Fruit fly (Drosophila melanogaster) whole organism, embryonic: ENCODE data around the gene CG1896.
A peak's percentile ranks its signal among the peaks of the same experiment; 100 is the strongest.

Experiments used
- Atf6 ChIP-seq: fragments of 200-800 bp; sonication (Bioruptor generic); IDR thresholded peaks from 2 replicates; pipeline ENCODE4 v1.3.6; 2022; ENCODE audit warnings: missing biosample characterization, missing genetic modification characterization
- BEAF-32 ChIP-seq: fragments of 200-800 bp; sonication (Bioruptor generic); optimal IDR thresholded peaks from 3 replicates; lab custom pipeline; 2017; ENCODE audit warnings: missing biosample characterization, missing genetic modification characterization, mild to moderate bottlenecking, moderate library complexity, missing genetic modification reagents
- Bgb ChIP-seq: fragments of 200-800 bp; sonication (Bioruptor generic); IDR thresholded peaks from 2 replicates; pipeline ENCODE4 v1.3.6; 2022; ENCODE audit warnings: missing biosample characterization, missing genetic modification characterization; ENCODE audit not compliant: partially characterized antibody
- CG10654 ChIP-seq: fragments of 200-800 bp; sonication (Bioruptor generic); optimal IDR thresholded peaks from 2 replicates; lab custom pipeline; 2016; ENCODE audit warnings: missing biosample characterization, missing genetic modification characterization
- CG11085 ChIP-seq: fragments of 200-800 bp; sonication (Bioruptor generic); IDR thresholded peaks from 2 replicates; pipeline ENCODE4 v1.3.6; 2022; ENCODE audit warnings: missing biosample characterization, missing genetic modification characterization
- CG11456 ChIP-seq: fragments of 200-800 bp; sonication (Bioruptor generic); IDR thresholded peaks from 3 replicates; pipeline ENCODE4 v1.3.6; 2022; ENCODE audit warnings: missing biosample characterization, missing genetic modification characterization
- CG12219 ChIP-seq: fragments of 200-800 bp; sonication (Bioruptor generic); optimal IDR thresholded peaks from 3 replicates; lab custom pipeline; 2018; ENCODE audit warnings: missing biosample characterization, mild to moderate bottlenecking, missing genetic modification characterization
- CG1529 ChIP-seq: fragments of 200-800 bp; sonication (Bioruptor generic); optimal IDR thresholded peaks from 3 replicates; lab custom pipeline; 2018; ENCODE audit warnings: missing biosample characterization, missing genetic modification characterization
- CG17328 ChIP-seq: fragments of 200-800 bp; sonication (Bioruptor generic); IDR thresholded peaks from 2 replicates; pipeline ENCODE4 v1.3.6; 2022; ENCODE audit warnings: missing biosample characterization, missing genetic modification characterization
- CG33213 ChIP-seq: fragments of 200-800 bp; sonication (Bioruptor generic); optimal IDR thresholded peaks from 3 replicates; lab custom pipeline; 2016; ENCODE audit warnings: missing biosample characterization, missing genetic modification characterization
- CG3726 ChIP-seq: fragments of 200-800 bp; sonication (Bioruptor generic); IDR thresholded peaks from 3 replicates; pipeline ENCODE4, ENCODE4 v1.3.6; 2022; ENCODE audit warnings: missing biosample characterization, missing genetic modification characterization
- CG4282 ChIP-seq: fragments of 200-800 bp; sonication (Bioruptor generic); optimal IDR thresholded peaks from 2 replicates; lab custom pipeline; 2016; ENCODE audit warnings: missing biosample characterization, missing genetic modification characterization
- CG4730 ChIP-seq: fragments of 200-800 bp; sonication (Bioruptor generic); IDR thresholded peaks from 2 replicates; pipeline ENCODE4 v1.3.6; 2022; ENCODE audit warnings: missing biosample characterization, missing genetic modification characterization
- CG5180 ChIP-seq: fragments of 200-800 bp; sonication (Bioruptor generic); optimal IDR thresholded peaks from 3 replicates; lab custom pipeline; 2017; ENCODE audit warnings: missing biosample characterization, missing genetic modification characterization, mild to moderate bottlenecking, moderate library complexity, missing genetic modification reagents
- CG6272 ChIP-seq: fragments of 200-800 bp; sonication (Bioruptor generic); IDR thresholded peaks from 2 replicates; pipeline ENCODE4 v1.3.6; 2022; ENCODE audit warnings: missing biosample characterization, missing genetic modification characterization
- CG7357 ChIP-seq: fragments of 200-800 bp; sonication (Bioruptor generic); IDR thresholded peaks from 3 replicates; pipeline ENCODE4 v1.3.6; 2022; ENCODE audit warnings: missing biosample characterization, missing genetic modification characterization
- CG7745 ChIP-seq: fragments of 200-800 bp; sonication (Bioruptor generic); optimal IDR thresholded peaks from 2 replicates; lab custom pipeline; 2018; ENCODE audit warnings: missing biosample characterization, mild to moderate bottlenecking, missing genetic modification characterization, moderate library complexity
- CG8281 ChIP-seq: fragments of 200-800 bp; sonication (Bioruptor generic); optimal IDR thresholded peaks from 2 replicates; lab custom pipeline; 2018; ENCODE audit warnings: missing biosample characterization, mild to moderate bottlenecking, missing genetic modification characterization, moderate library complexity
- CG8944 ChIP-seq: fragments of 200-800 bp; sonication (Bioruptor generic); optimal IDR thresholded peaks from 3 replicates; lab custom pipeline; 2016; ENCODE audit warnings: missing biosample characterization, missing genetic modification characterization
- CG9932 ChIP-seq: fragments of 200-800 bp; sonication (Bioruptor generic); IDR thresholded peaks from 2 replicates; pipeline ENCODE4 v1.3.6; 2022; ENCODE audit warnings: missing biosample characterization, missing genetic modification characterization
- E2f1 ChIP-seq: fragments of 200-800 bp; sonication (Bioruptor generic); IDR thresholded peaks from 2 replicates; pipeline ENCODE4 v1.3.6; 2022; ENCODE audit warnings: missing biosample characterization, missing genetic modification characterization
- Eip74EF ChIP-seq, 2 experiments: fragments of 200-800 bp in 1 of 2; fragments of >200 bp in 1 of 2; sonication (Bioruptor generic) in 1 of 2; optimal IDR thresholded peaks; 2 replicates each; lab custom pipeline; 2017 to 2019; ENCODE audit warnings: missing biosample characterization in 2 of 2, missing genetic modification characterization in 2 of 2, mild to moderate bottlenecking in 1 of 2, moderate library complexity in 1 of 2
- H2.0 ChIP-seq: fragments of 200-800 bp; sonication (Bioruptor generic); IDR thresholded peaks from 2 replicates; pipeline ENCODE4 v1.3.6; 2022; ENCODE audit warnings: missing biosample characterization, missing genetic modification characterization
- HLH4C ChIP-seq: fragments of 200-800 bp; sonication (Bioruptor generic); IDR thresholded peaks from 3 replicates; pipeline ENCODE4 v1.3.6; 2022; ENCODE audit warnings: missing biosample characterization, missing genetic modification characterization; ENCODE audit not compliant: partially characterized antibody
- Lhr ChIP-seq: fragments of 200-800 bp; sonication (Bioruptor generic); optimal IDR thresholded peaks from 3 replicates; lab custom pipeline; 2017; ENCODE audit warnings: mild to moderate bottlenecking, missing biosample characterization, missing genetic modification reagents, missing genetic modification characterization
- MBD-R2 ChIP-seq: fragments of 200-800 bp; sonication (Bioruptor generic); IDR thresholded peaks from 2 replicates; pipeline ENCODE4 v1.3.6; 2022; ENCODE audit warnings: missing biosample characterization, missing genetic modification characterization
- Oaz ChIP-seq: fragments of 200-800 bp; sonication (Bioruptor generic); IDR thresholded peaks from 2 replicates; pipeline ENCODE4 v1.3.6; 2022; ENCODE audit warnings: missing biosample characterization, missing genetic modification characterization
- Sin3A ChIP-seq: fragments of >200 bp; optimal IDR thresholded peaks from 2 replicates; lab custom pipeline; 2018
- Six4 ChIP-seq: fragments of 200-800 bp; sonication (Bioruptor generic); optimal IDR thresholded peaks from 2 replicates; lab custom pipeline; 2016; ENCODE audit warnings: missing biosample characterization, missing genetic modification characterization
- Spps ChIP-seq: fragments of 200-800 bp; sonication (Bioruptor generic); optimal IDR thresholded peaks from 2 replicates; lab custom pipeline; 2018; ENCODE audit warnings: missing biosample characterization, mild to moderate bottlenecking, missing genetic modification characterization
- Xrp1 ChIP-seq: fragments of 200-800 bp; sonication (Bioruptor generic); IDR thresholded peaks from 2 replicates; pipeline ENCODE4 v1.3.6; 2022; ENCODE audit warnings: missing biosample characterization, missing genetic modification characterization
- aop ChIP-seq: fragments of 200-800 bp; sonication (Bioruptor generic); IDR thresholded peaks from 2 replicates; pipeline ENCODE4 v1.3.6; 2022; ENCODE audit warnings: missing biosample characterization, missing genetic modification characterization
- ato ChIP-seq: fragments of 200-800 bp; sonication (Bioruptor generic); IDR thresholded peaks from 2 replicates; pipeline ENCODE4 v1.3.6; 2022; ENCODE audit warnings: missing biosample characterization, missing genetic modification characterization; ENCODE audit not compliant: partially characterized antibody
- bcd ChIP-seq: fragments of 200-800 bp; sonication (Bioruptor generic); optimal IDR thresholded peaks from 2 replicates; lab custom pipeline; 2017; ENCODE audit warnings: missing biosample characterization, mild to moderate bottlenecking, missing genetic modification characterization
- crol ChIP-seq: fragments of 200-800 bp; sonication (Bioruptor generic); IDR thresholded peaks from 2 replicates; pipeline ENCODE4 v1.3.6; 2022; ENCODE audit warnings: missing biosample characterization, missing genetic modification characterization
- dysf ChIP-seq: fragments of 200-800 bp; sonication (Bioruptor generic); IDR thresholded peaks from 3 replicates; pipeline ENCODE4 v1.3.6; 2022; ENCODE audit warnings: missing biosample characterization, missing genetic modification characterization
- ewg ChIP-seq: fragments of 200-800 bp; sonication (Bioruptor generic); optimal IDR thresholded peaks from 3 replicates; lab custom pipeline; 2017; ENCODE audit warnings: mild to moderate bottlenecking, missing biosample characterization, missing genetic modification reagents, missing genetic modification characterization
- gfzf ChIP-seq: fragments of 200-800 bp; sonication (Bioruptor generic); optimal IDR thresholded peaks from 2 replicates; lab custom pipeline; 2016; ENCODE audit warnings: missing biosample characterization, mild to moderate bottlenecking, missing genetic modification characterization, moderate library complexity
- grn ChIP-seq: fragments of 200-800 bp; sonication (Bioruptor generic); optimal IDR thresholded peaks from 3 replicates; lab custom pipeline; 2017; ENCODE audit warnings: missing biosample characterization, missing genetic modification characterization
- kni ChIP-seq: fragments of 200-800 bp; sonication (Bioruptor generic); optimal IDR thresholded peaks from 3 replicates; lab custom pipeline; 2017; ENCODE audit warnings: mild to moderate bottlenecking, missing biosample characterization, missing genetic modification reagents, missing genetic modification characterization
- knrl ChIP-seq: fragments of 200-800 bp; sonication (Bioruptor generic); IDR thresholded peaks from 3 replicates; pipeline ENCODE4 v1.3.6; 2022; ENCODE audit warnings: missing biosample characterization, missing genetic modification characterization; ENCODE audit not compliant: partially characterized antibody
- lov ChIP-seq, 2 experiments: fragments of 200-800 bp in 1 of 2; fragments of >200 bp in 1 of 2; sonication (Bioruptor generic) in 1 of 2; IDR thresholded peaks in 1 of 2; optimal IDR thresholded peaks in 1 of 2; 2 replicates in 1 of 2; 3 replicates in 1 of 2; pipeline versions ENCODE4 v1.3.6 to Lab custom; 2017 to 2022; ENCODE audit warnings: missing biosample characterization in 1 of 2, missing genetic modification characterization in 1 of 2
- nerfin-1 ChIP-seq: fragments of 200-800 bp; sonication (Bioruptor generic); optimal IDR thresholded peaks from 3 replicates; lab custom pipeline; 2019; ENCODE audit warnings: missing biosample characterization, mild to moderate bottlenecking, missing genetic modification characterization, moderate library complexity
- pzg ChIP-seq: fragments of 200-800 bp; sonication (Bioruptor generic); optimal IDR thresholded peaks from 3 replicates; lab custom pipeline; 2018; ENCODE audit warnings: missing biosample characterization, mild to moderate bottlenecking, missing genetic modification characterization, moderate library complexity
- sc ChIP-seq, 3 experiments: fragments of >200 bp in 2 of 3; fragments of 200-800 bp in 1 of 3; sonication (Bioruptor generic) in 1 of 3; optimal IDR thresholded peaks; 2 replicates in 2 of 3; 3 replicates in 1 of 3; lab custom pipeline; 2017; ENCODE audit warnings: mild to moderate bottlenecking in 1 of 3, missing biosample characterization in 1 of 3, missing genetic modification characterization in 1 of 3, missing genetic modification reagents in 1 of 3
- sna ChIP-seq: fragments of 200-800 bp; sonication (Bioruptor generic); IDR thresholded peaks from 2 replicates; pipeline ENCODE4 v1.3.6; 2022; ENCODE audit warnings: missing biosample characterization, missing genetic modification characterization; ENCODE audit not compliant: partially characterized antibody
- sug ChIP-seq: fragments of 200-800 bp; optimal IDR thresholded peaks from 2 replicates; lab custom pipeline; 2019; ENCODE audit warnings: missing biosample characterization, mild to moderate bottlenecking, missing genetic modification characterization, moderate library complexity
- tgo ChIP-seq: fragments of 200-800 bp; sonication (Bioruptor generic); IDR thresholded peaks from 3 replicates; pipeline ENCODE4 v1.3.6; 2022; ENCODE audit warnings: missing biosample characterization, missing genetic modification characterization

CG1896 gene

dm6 chr3R:31793664-31794417 lies 49.8 kb downstream of the CG1896 start, which contains the start of the genes Mccc1 and Acf (continued):
- TF ChIP-seq CG12219 (GFP tag; lab: Kevin White, UChicago) (no peak), ato (GFP tag; lab: Robert Waterston, UW) (peak; percentile 41; the same call in 1 of the 2 replicates), CG11085 (GFP tag; lab: Robert Waterston, UW) (no peak), Atf6 (GFP tag; lab: Robert Waterston, UW) (no peak), CG1529 (GFP tag; lab: Kevin White, UChicago) (no peak), H2.0 (GFP tag; lab: Robert Waterston, UW) (no peak), CG11456 (GFP tag; lab: Robert Waterston, UW) (no peak), sc (optimal IDR thresholded peaks at IDR 0.05; lab: Kevin White, UChicago) (no peak), sc (GFP tag; optimal IDR thresholded peaks at IDR 0.05; lab: Kevin White, UChicago) (no peak), Spps (tag; lab: Kevin White, UChicago) (no peak), Bgb (GFP tag; lab: Robert Waterston, UW) (peak; percentile 54; the same call in 1 of the 2 replicates), knrl (GFP tag; lab: Robert Waterston, UW) (peak; percentile 65; the same call in 2 of the 3 replicates), gfzf (GFP tag; lab: Kevin White, UChicago) (peak; percentile 84), pzg (GFP tag; lab: Kevin White, UChicago) (peak; percentile 79), sna (peak; percentile 51; the same call in 1 of the 2 replicates), Oaz (GFP tag; lab: Robert Waterston, UW) (no peak), HLH4C (GFP tag; lab: Robert Waterston, UW) (peak; percentile 76), CG5180 (GFP tag; lab: Kevin White, UChicago) (no peak), tgo (GFP tag; lab: Robert Waterston, UW) (peak; percentile 46; the same call in 1 of the 3 replicates), CG17328 (GFP tag; lab: Robert Waterston, UW) (0 out of 2 replicates have a peak, but pooled peaks have one; percentile 13), CG4282 (GFP tag; lab: Kevin White, UChicago) (no peak), Sin3A (peak; percentile 61), CG33213 (peak; percentile 44), Lhr (GFP tag; lab: Kevin White, UChicago) (no peak), CG3726 (GFP tag; lab: Robert Waterston, UW) (no peak), grn (GFP tag; lab: Kevin White, UChicago) (no peak), E2f1 (GFP tag; lab: Robert Waterston, UW) (no peak), CG8944 (no peak), nerfin-1 (no peak), CG7357 (GFP tag; lab: Robert Waterston, UW) (no peak), bcd (no peak), CG7745 (tag; lab: Kevin White, UChicago) (no peak), lov (optimal IDR thresholded peaks at IDR 0.05; lab: Kevin White, UChicago) (no peak), lov (GFP tag; IDR thresholded peaks at IDR 0.05; lab: Robert Waterston, UW) (no peak), BEAF-32 (peak; percentile 76), CG4730 (GFP tag; lab: Robert Waterston, UW) (no peak), aop (GFP tag; lab: Robert Waterston, UW) (no peak), MBD-R2 (peak; percentile 35; the same call in 1 of the 2 replicates), ewg (GFP tag; lab: Kevin White, UChicago) (peak; percentile 44), CG8281 (tag; lab: Kevin White, UChicago) (no peak), Six4 (no peak), CG6272 (GFP tag; lab: Robert Waterston, UW) (no peak), CG9932 (GFP tag; lab: Robert Waterston, UW) (peak; percentile 45), kni (no peak), CG10654 (no peak), Xrp1 (GFP tag; lab: Robert Waterston, UW) (peak; percentile 54), crol (GFP tag; lab: Robert Waterston, UW) (no peak), Eip74EF (GFP tag; optimal IDR thresholded peaks at IDR 0.05; lab: Kevin White, UChicago) (no peak), sug (tag; lab: Kevin White, UChicago) (no peak), dysf (GFP tag; lab: Robert Waterston, UW) (no peak)
